Fruit fly (Drosophila melanogaster) whole organism, adult: Measurements from ENCODE around the gene AP-2mu.

ENCODE experiments used
- CG11617 ChIP-seq: fragments of 200-800 bp; sonication (Bioruptor generic); optimal IDR thresholded peaks from 2 replicates; lab custom pipeline; 2017; ENCODE audit warnings: mild to moderate bottlenecking, missing biosample characterization, missing genetic modification reagents, missing genetic modification characterization
- CG12768 ChIP-seq: fragments of 200-800 bp; sonication (Bioruptor generic); optimal IDR thresholded peaks from 2 replicates; lab custom pipeline; 2017; ENCODE audit warnings: missing biosample characterization, missing genetic modification characterization, mild to moderate bottlenecking, moderate library complexity, missing genetic modification reagents
- CG14711 ChIP-seq: fragments of 200-800 bp; sonication (Bioruptor generic); optimal IDR thresholded peaks from 2 replicates; lab custom pipeline; 2018; ENCODE audit warnings: missing biosample characterization, mild to moderate bottlenecking, missing genetic modification characterization, moderate library complexity
- CG1620 ChIP-seq: fragments of 200-800 bp; sonication (Bioruptor generic); optimal IDR thresholded peaks from 2 replicates; lab custom pipeline; 2016; ENCODE audit warnings: missing biosample characterization, missing genetic modification characterization
- CG33017 ChIP-seq: fragments of 200-800 bp; sonication (Bioruptor generic); optimal IDR thresholded peaks from 2 replicates; lab custom pipeline; 2018; ENCODE audit warnings: missing biosample characterization, mild to moderate bottlenecking, missing genetic modification characterization, moderate library complexity
- CG5204 ChIP-seq: fragments of 200-800 bp; sonication (Bioruptor generic); optimal IDR thresholded peaks from 2 replicates; lab custom pipeline; 2016; ENCODE audit warnings: missing biosample characterization, missing genetic modification characterization
- CG7045 ChIP-seq: fragments of 200-800 bp; sonication (Bioruptor generic); optimal IDR thresholded peaks from 2 replicates; lab custom pipeline; 2017; ENCODE audit warnings: missing biosample characterization, mild to moderate bottlenecking, missing genetic modification characterization
- CG7101 ChIP-seq: fragments of 200-800 bp; sonication (Bioruptor generic); optimal IDR thresholded peaks from 2 replicates; lab custom pipeline; 2018; ENCODE audit warnings: missing biosample characterization, mild to moderate bottlenecking, missing genetic modification characterization, moderate library complexity
- Clk ChIP-seq: fragments of 200-800 bp; sonication (Bioruptor generic); optimal IDR thresholded peaks from 2 replicates; lab custom pipeline; 2017; ENCODE audit warnings: missing biosample characterization, missing genetic modification characterization
- Crg-1 ChIP-seq: fragments of 200-800 bp; sonication (Bioruptor generic); optimal IDR thresholded peaks from 2 replicates; lab custom pipeline; 2016; ENCODE audit warnings: missing biosample characterization, missing genetic modification characterization
- Hr96 ChIP-seq: fragments of 200-800 bp; sonication (Bioruptor generic); optimal IDR thresholded peaks from 2 replicates; lab custom pipeline; 2016; ENCODE audit warnings: missing biosample characterization, missing genetic modification characterization
- Mnt ChIP-seq: fragments of 200-800 bp; sonication (Bioruptor generic); optimal IDR thresholded peaks from 2 replicates; lab custom pipeline; 2016; ENCODE audit warnings: missing biosample characterization, mild to moderate bottlenecking, missing genetic modification characterization
- bab1 ChIP-seq: fragments of 200-800 bp; sonication (Bioruptor generic); optimal IDR thresholded peaks from 3 replicates; lab custom pipeline; 2019; ENCODE audit warnings: missing biosample characterization, mild to moderate bottlenecking, missing genetic modification characterization, moderate library complexity
- cic ChIP-seq: fragments of 200-800 bp; sonication (Bioruptor generic); optimal IDR thresholded peaks from 2 replicates; lab custom pipeline; 2017; ENCODE audit warnings: missing biosample characterization, mild to moderate bottlenecking, missing genetic modification characterization, moderate library complexity
- cnc ChIP-seq, 2 experiments: fragments of >200 bp; optimal IDR thresholded peaks; 2 replicates each; lab custom pipeline; 2017
- kay ChIP-seq: fragments of 200-800 bp; sonication (Bioruptor generic); peaks from one replicate; lab custom pipeline; 2016; ENCODE audit warnings: missing biosample characterization, missing genetic modification characterization, borderline replicate concordance
- ovo ChIP-seq: fragments of 200-800 bp; sonication (Bioruptor generic); optimal IDR thresholded peaks from 2 replicates; lab custom pipeline; 2016; ENCODE audit warnings: missing biosample characterization, missing genetic modification characterization
- pad ChIP-seq: fragments of 200-800 bp; sonication (Bioruptor generic); optimal IDR thresholded peaks from 3 replicates; lab custom pipeline; 2017; ENCODE audit warnings: missing biosample characterization, missing genetic modification characterization, mild to moderate bottlenecking, moderate library complexity, missing genetic modification reagents
- tj ChIP-seq: fragments of 200-800 bp; sonication (Bioruptor generic); optimal IDR thresholded peaks from 3 replicates; lab custom pipeline; 2017; ENCODE audit warnings: missing biosample characterization, mild to moderate bottlenecking, missing genetic modification characterization, moderate library complexity
- toe ChIP-seq: fragments of 200-800 bp; sonication (Bioruptor generic); optimal IDR thresholded peaks from 2 replicates; lab custom pipeline; 2016; ENCODE audit warnings: missing biosample characterization, missing genetic modification characterization

The AP-2mu gene

DNA sequence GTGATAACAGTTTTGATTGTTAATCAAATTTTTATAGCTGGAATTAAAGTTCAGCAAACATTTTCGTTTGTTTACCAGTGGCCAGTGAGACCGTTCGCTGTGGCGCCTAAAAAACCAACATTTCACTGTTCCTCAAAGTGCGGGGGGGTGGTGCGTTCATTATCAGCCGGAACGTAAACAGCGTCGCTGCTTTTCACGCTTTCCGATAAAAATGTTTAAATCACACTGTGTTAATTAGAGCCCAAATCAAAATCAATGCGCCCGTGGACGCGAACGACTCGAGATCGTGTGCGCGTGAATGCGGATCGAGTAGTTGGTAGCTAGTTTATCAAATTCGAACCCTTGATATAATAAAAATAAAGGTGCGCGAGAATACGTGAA lies 14.4 kb upstream of the AP-2mu start, which contains the start of gene CG34376:
Gene CG34376 (plus strand): TSS at position 226 of the 381 bp plus-strand sequence.
- no peak for TF ChIP-seq CG14711 (tag; lab: Kevin White, UChicago)
- peak; percentile 74 for TF ChIP-seq CG12768 (GFP tag; lab: Kevin White, UChicago)
- no peak for TF ChIP-seq toe (GFP tag; lab: Kevin White, UChicago)
- no peak for TF ChIP-seq CG7045 (GFP tag; lab: Kevin White, UChicago)
- no peak for TF ChIP-seq CG1620 (GFP tag; lab: Kevin White, UChicago)
- TF ChIP-seq CG7101 (tag; lab: Kevin White, UChicago), result peak; percentile 15
- peak; percentile 27 for TF ChIP-seq Crg-1 (GFP tag; lab: Kevin White, UChicago)
- TF ChIP-seq cic, result peak; percentile 60
- peak; percentile 21 for TF ChIP-seq CG11617 (GFP tag; lab: Kevin White, UChicago)
- TF ChIP-seq Mnt (GFP tag; lab: Kevin White, UChicago), result peak; percentile 79
- no peak for TF ChIP-seq CG33017
- peak; percentile 48 for TF ChIP-seq bab1
- no peak for TF ChIP-seq Clk (GFP tag; lab: Kevin White, UChicago)
- peak; percentile 8 for TF ChIP-seq CG5204 (GFP tag; lab: Kevin White, UChicago)
- TF ChIP-seq tj (GFP tag; lab: Kevin White, UChicago), result no peak
- no peak for TF ChIP-seq ovo (GFP tag; lab: Kevin White, UChicago)
- no peak for TF ChIP-seq pad (GFP tag; lab: Kevin White, UChicago)
- no peak for TF ChIP-seq cnc (optimal IDR thresholded peaks at IDR 0.05; lab: Kevin White, UChicago)
- TF ChIP-seq Hr96 (GFP tag; lab: Kevin White, UChicago), result peak; percentile 61
- TF ChIP-seq kay (GFP tag; lab: Kevin White, UChicago), result no peak

DNA sequence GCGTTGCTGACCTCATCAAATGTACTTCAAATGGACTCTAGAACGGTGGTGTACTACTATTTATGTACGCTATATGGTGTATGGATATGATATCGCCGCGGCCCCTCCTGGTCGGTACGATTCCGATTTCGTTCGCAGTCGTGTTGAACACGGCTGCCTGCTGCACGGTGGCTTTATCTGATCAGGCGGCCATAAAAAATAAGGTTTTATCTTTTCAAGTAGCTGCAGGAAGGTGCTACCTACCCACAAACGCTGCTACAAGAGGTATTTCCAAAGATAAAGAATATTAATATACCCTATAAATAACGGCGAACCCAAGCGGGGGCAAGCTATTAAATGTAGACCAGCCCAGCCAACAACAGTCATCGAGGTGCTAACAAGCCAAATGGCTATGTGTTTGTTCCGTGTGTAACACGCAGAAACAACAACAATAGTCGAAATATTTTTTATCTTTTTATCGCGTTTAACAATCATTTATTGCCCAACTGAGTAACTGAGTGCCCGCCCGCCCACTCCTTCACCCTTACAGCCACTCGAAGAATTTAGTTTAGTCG lies 12.3 kb upstream of the AP-2mu start:
- TF ChIP-seq ovo (GFP tag; lab: Kevin White, UChicago) (no peak), kay (GFP tag; lab: Kevin White, UChicago) (no peak), CG7101 (tag; lab: Kevin White, UChicago) (no peak), toe (GFP tag; lab: Kevin White, UChicago) (no peak)

DNA sequence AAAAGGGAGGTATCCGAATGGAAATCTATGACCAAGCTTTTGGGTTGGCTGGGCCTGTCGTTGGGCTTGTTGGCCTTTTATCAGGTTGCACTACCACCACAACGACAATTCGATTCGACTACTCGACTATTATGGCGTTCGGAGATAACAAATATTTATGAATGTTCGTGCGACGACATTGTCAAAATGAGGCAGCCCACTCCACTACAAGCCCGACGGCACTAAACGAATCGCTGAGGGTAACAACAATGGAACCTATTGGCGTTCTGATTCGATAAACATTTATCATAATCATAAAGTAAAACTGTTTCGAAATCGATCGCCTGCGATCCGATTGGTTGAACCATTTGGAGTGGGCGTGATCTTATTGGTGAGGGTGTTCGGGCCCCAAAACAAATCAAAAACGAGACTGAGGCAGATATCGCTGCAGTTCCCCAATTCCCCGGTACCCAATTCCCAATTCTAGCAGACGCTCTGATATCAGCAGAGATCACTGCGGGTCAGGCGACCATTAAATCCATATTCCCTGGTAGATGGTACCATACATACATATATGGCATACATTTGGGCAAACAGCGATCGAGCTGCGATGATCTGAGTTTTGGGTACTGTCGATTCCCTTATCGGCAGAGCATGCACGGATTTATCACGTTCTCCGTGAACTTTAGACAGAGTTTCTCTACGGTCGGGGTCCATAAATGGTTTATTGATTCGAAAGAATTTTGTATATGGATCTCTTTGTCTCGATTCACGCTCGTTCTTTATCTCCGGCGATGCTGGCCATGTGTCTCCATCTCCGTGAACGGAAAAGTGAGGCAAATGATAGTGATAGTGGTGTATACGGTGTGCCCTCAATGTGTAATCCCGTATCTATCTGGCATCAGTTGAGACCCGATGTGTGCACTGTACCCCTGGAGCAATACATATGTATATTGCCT lies 7.6 kb upstream of the AP-2mu start:
- TF ChIP-seq cnc (optimal IDR thresholded peaks at IDR 0.05; lab: Kevin White, UChicago) (no peak), Mnt (GFP tag; lab: Kevin White, UChicago) (no peak), kay (GFP tag; lab: Kevin White, UChicago) (peak; percentile 48), cic (peak; percentile 1)

DNA sequence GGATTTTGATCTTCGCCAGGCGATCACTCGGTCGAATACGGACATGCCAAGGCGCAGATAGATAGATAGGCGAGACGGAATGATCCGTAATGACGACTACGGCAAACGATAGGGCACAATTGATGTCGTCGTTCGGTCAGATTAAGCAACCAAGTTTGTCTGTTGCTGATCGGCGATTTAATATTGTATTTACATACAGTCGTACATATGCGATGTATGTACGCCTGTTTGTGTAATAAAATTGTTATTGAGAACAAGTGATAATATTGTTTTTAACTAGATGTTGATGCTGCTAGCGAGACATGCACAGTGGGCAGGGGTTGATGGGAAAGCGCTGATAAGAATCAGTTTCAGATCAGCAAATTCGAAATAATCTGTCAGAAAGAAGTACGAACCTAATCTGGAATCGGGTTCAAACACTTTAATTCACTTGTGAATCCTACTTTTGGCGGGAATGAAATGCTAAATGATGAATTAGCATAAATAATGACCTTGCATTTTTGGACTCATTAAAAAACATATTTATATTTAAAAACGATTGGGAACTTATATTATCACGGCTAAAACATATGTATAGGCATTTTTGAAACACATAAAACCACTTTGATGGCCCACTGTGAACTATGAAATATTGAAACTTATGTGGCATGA lies 6.8 kb upstream of the AP-2mu start:
- TF ChIP-seq CG5204 (GFP tag; lab: Kevin White, UChicago) (no peak), pad (GFP tag; lab: Kevin White, UChicago) (no peak), toe (GFP tag; lab: Kevin White, UChicago) (peak; percentile 4), CG7045 (GFP tag; lab: Kevin White, UChicago) (peak; percentile 34), cnc (optimal IDR thresholded peaks at IDR 0.05; lab: Kevin White, UChicago) (peak in 1 of 2 experiments; percentile 25), CG11617 (GFP tag; lab: Kevin White, UChicago) (no peak), CG1620 (GFP tag; lab: Kevin White, UChicago) (no peak), tj (GFP tag; lab: Kevin White, UChicago) (peak; percentile 13)

DNA sequence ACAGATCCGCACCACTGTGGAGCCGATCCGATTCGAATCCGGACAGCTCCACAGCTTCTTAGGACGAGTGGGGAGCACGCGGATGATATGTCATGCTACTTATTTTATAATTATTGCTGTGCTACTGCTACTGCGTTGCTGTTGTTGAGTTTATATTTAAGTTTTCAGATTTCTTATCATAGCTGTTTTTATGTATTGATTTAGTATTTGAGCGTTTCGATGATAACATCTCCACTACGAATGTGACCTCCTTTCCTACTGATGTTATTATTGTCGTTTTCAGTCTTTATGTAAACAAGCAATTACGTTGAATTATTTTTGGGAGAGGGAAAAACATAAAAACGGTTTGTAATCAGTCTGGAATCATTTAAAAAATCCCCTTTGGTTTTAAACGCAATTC lies 6.2 kb upstream of the AP-2mu start:
- TF ChIP-seq CG11617 (GFP tag; lab: Kevin White, UChicago), result no peak
- TF ChIP-seq Hr96 (GFP tag; lab: Kevin White, UChicago), result no peak
- no peak for TF ChIP-seq bab1
- no peak for TF ChIP-seq cnc (optimal IDR thresholded peaks at IDR 0.05; lab: Kevin White, UChicago)
- TF ChIP-seq toe (GFP tag; lab: Kevin White, UChicago), result no peak
- TF ChIP-seq CG7045 (GFP tag; lab: Kevin White, UChicago), result no peak
- TF ChIP-seq CG12768 (GFP tag; lab: Kevin White, UChicago), result no peak
- no peak for TF ChIP-seq ovo (GFP tag; lab: Kevin White, UChicago)
- TF ChIP-seq CG1620 (GFP tag; lab: Kevin White, UChicago), result no peak
- no peak for TF ChIP-seq CG33017
- no peak for TF ChIP-seq CG5204 (GFP tag; lab: Kevin White, UChicago)
- no peak for TF ChIP-seq tj (GFP tag; lab: Kevin White, UChicago)
- TF ChIP-seq Clk (GFP tag; lab: Kevin White, UChicago), result no peak
- TF ChIP-seq pad (GFP tag; lab: Kevin White, UChicago), result no peak
- no peak for TF ChIP-seq Mnt (GFP tag; lab: Kevin White, UChicago)
- no peak for TF ChIP-seq Crg-1 (GFP tag; lab: Kevin White, UChicago)
